Worm (Caenorhabditis elegans) whole organism, L2 larva: ENCODE results near the gene smvt-1.

ENCODE experiments used
- F13H6.1 ChIP-seq: sonication (generic microtip); optimal IDR thresholded peaks from 2 replicates; lab custom pipeline; 2016; ENCODE audit warnings: missing genetic modification characterization, missing compliant biosample characterization
- egl-27 ChIP-seq: sonication (generic microtip); optimal IDR thresholded peaks from 3 replicates; lab custom pipeline; 2017; ENCODE audit warnings: missing biosample characterization, missing genetic modification reagents, missing genetic modification characterization
- snpc-4 ChIP-seq: fragments of 150-350 bp; optimal IDR thresholded peaks from 2 replicates; lab custom pipeline; 2014; ENCODE audit warnings: missing biosample characterization, missing genetic modification characterization

DNA sequence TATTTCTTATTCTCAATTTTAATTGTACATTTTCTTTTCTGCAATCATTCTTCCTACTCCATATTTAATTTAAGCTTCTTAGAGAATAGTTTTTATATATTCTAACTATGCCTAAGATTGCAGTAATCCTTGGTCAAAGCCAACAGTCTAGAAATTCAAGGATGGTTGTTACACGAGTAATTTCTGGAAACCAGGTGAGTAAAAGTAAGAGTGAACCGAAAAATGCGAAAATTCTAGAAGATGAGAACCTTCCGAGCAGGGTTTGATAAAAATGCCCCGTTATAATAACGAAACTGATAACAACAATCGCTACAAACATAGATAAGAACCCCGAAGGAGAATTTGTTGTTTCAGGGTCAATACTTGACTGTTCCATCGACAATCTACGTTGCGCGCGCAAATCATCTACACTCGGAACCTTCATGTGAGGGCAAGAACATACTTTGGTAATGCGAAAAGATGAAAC lies 16.6 kb upstream of the smvt-1 start, which contains the start of gene F52H2.15:
- TF ChIP-seq egl-27 (tag; lab: Kevin White, UChicago) (no peak), F13H6.1 (tag; lab: Kevin White, UChicago) (no peak), snpc-4 (tag; lab: Kevin White, UChicago) (no peak)
